Fruit fly (Drosophila melanogaster): Measurements from ENCODE around the gene CG8833.

Gene CG8833

dm6 chr3L:13919794-13920631, 8.8 kb downstream of the CG8833 start (continued):
- TF ChIP-seq CG6854 (GFP tag; optimal IDR thresholded peaks at IDR 0.05) (peak; percentile 86), Dip3 (GFP tag; optimal IDR thresholded peaks at IDR 0.05) (peak; percentile 79), Sry-β (GFP tag; optimal IDR thresholded peaks at IDR 0.05) (peak; percentile 53), CG2116 (GFP tag; optimal IDR thresholded peaks at IDR 0.05) (peak; percentile 70), crc (GFP tag; optimal IDR thresholded peaks at IDR 0.05) (peak; percentile 85), Lpt (GFP tag; optimal IDR thresholded peaks at IDR 0.05) (no peak), h (optimal IDR thresholded peaks at IDR 0.05) (no peak), Dip2 (GFP tag; IDR thresholded peaks at IDR 0.05) (peak; percentile 15; the same call in 1 of the 2 replicates), prd (optimal IDR thresholded peaks at IDR 0.05) (no peak), prd (GFP tag; IDR thresholded peaks at IDR 0.05) (peak; percentile 85), Dbx (GFP tag; IDR thresholded peaks at IDR 0.05) (peak; percentile 72; the same call in 2 of the 3 replicates), nom (GFP tag; optimal IDR thresholded peaks at IDR 0.05) (peak; percentile 39), bbx (GFP tag; IDR thresholded peaks at IDR 0.05; ENCODE audit: partially characterized antibody) (peak; percentile 56), CG6813 (GFP tag; optimal IDR thresholded peaks at IDR 0.05) (peak; percentile 78), trh (GFP tag; optimal IDR thresholded peaks at IDR 0.05) (peak; percentile 82), gce (GFP tag; IDR thresholded peaks at IDR 0.05) (no peak), CG10462 (GFP tag; optimal IDR thresholded peaks at IDR 0.05) (peak; percentile 83), Neu2 (GFP tag; optimal IDR thresholded peaks at IDR 0.05; ENCODE audit: borderline replicate concordance) (no peak), CG6791 (GFP tag; IDR thresholded peaks at IDR 0.05; ENCODE audit: partially characterized antibody) (peak; percentile 33; the same call in 1 of the 3 replicates), nerfin-2 (GFP tag; IDR thresholded peaks at IDR 0.05; ENCODE audit: partially characterized antibody) (no peak), ftz-f1 (GFP tag; optimal IDR thresholded peaks at IDR 0.05) (no peak), ham (GFP tag; IDR thresholded peaks at IDR 0.05) (no peak), Poxn (GFP tag; IDR thresholded peaks at IDR 0.05) (peak; percentile 66), CG14860 (GFP tag; IDR thresholded peaks at IDR 0.05; ENCODE audit: partially characterized antibody) (0 out of 3 replicates have a peak, but pooled peaks have one; percentile 8), esg (GFP tag; conservative IDR thresholded peaks at IDR 0.05) (peak; percentile 74), Ets65A (GFP tag) (peak; percentile 98), CG8944 (GFP tag; optimal IDR thresholded peaks at IDR 0.05) (peak; percentile 87), her (GFP tag; optimal IDR thresholded peaks at IDR 0.05) (peak; percentile 84), Six4 (GFP tag; optimal IDR thresholded peaks at IDR 0.05) (peak; percentile 76), p53 (GFP tag; optimal IDR thresholded peaks at IDR 0.05) (peak; percentile 80), YL-1 (GFP tag; optimal IDR thresholded peaks at IDR 0.05) (peak; percentile 70), tll (GFP tag; optimal IDR thresholded peaks at IDR 0.05) (peak in 1 of 2 experiments; percentile 26), CG12155 (GFP tag; optimal IDR thresholded peaks at IDR 0.05) (peak; percentile 89), CHES-1-like (GFP tag; optimal IDR thresholded peaks at IDR 0.05) (peak; percentile 85), ap (GFP tag; IDR thresholded peaks at IDR 0.05) (peak; percentile 71), ems (GFP tag; optimal IDR thresholded peaks at IDR 0.05) (peak; percentile 87), insv (GFP tag; optimal IDR thresholded peaks at IDR 0.05) (peak; percentile 67 to 94), odd (GFP tag; optimal IDR thresholded peaks at IDR 0.05) (peak; percentile 88), CG10543 (GFP tag; optimal IDR thresholded peaks at IDR 0.05) (peak; percentile 89), CG8359 (GFP tag; optimal IDR thresholded peaks at IDR 0.05; ENCODE audit: borderline replicate concordance) (peak; percentile 76), Elba2 (GFP tag; optimal IDR thresholded peaks at IDR 0.05) (no peak), ind (GFP tag; optimal IDR thresholded peaks at IDR 0.05) (peak; percentile 92), unpg (GFP tag; optimal IDR thresholded peaks at IDR 0.05) (peak; percentile 86), CG2199 (GFP tag; IDR thresholded peaks at IDR 0.05) (peak; percentile 37; the same call in 2 of the 3 replicates), Ssrp (tag; optimal IDR thresholded peaks at IDR 0.05) (peak; percentile 94), ssp (GFP tag; IDR thresholded peaks at IDR 0.05) (peak; percentile 71), TFAM (GFP tag; optimal IDR thresholded peaks at IDR 0.05) (peak; percentile 56), CG15601 (tag; optimal IDR thresholded peaks at IDR 0.05) (peak; percentile 90), mld (GFP tag; IDR thresholded peaks at IDR 0.05; ENCODE audit: partially characterized antibody) (0 out of 3 replicates have a peak, but pooled peaks have one; percentile 46)

Data from whole organism, embryonic.